Worm (Caenorhabditis elegans): ENCODE measurements around the gene R151.10.

Gene R151.10

DNA sequence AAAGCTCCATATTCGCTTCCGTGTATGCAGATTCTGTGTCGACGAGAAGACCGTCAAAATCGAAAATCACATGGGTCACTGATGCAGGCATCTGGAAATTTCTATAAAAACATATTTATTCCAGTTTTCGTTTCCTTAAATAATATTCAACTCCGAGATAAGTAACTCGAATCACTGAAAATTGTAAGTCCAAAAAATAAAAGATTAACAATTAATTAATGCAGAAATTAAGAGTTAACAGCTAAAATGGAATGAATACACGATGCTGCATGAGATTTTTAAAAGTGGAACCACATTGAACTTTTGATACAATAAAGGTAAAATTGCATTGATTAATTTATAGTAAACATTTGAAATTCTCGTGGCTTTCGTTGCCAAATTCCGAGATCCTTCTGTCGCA is at the start of gene R151.10:
R151.10 (minus strand) TSS at position 101 of the 400 bp plus-strand sequence.
- TF ChIP-seq elt-2 (tag; optimal IDR thresholded peaks at IDR 0.05) (no peak), pqm-1 (tag; optimal IDR thresholded peaks at IDR 0.05) (no peak), R02D3.7 (tag; optimal IDR thresholded peaks at IDR 0.05) (no peak), mml-1 (tag; optimal IDR thresholded peaks at IDR 0.05) (no peak), fos-1 (tag; optimal IDR thresholded peaks at IDR 0.05) (no peak), unc-39 (tag; optimal IDR thresholded peaks at IDR 0.05) (no peak), nfya-1 (tag; optimal IDR thresholded peaks at IDR 0.05; ENCODE audit: insufficient read depth) (no peak), hmg-11 (tag; optimal IDR thresholded peaks at IDR 0.05) (no peak), nhr-11 (tag; optimal IDR thresholded peaks at IDR 0.05) (no peak)

DNA sequence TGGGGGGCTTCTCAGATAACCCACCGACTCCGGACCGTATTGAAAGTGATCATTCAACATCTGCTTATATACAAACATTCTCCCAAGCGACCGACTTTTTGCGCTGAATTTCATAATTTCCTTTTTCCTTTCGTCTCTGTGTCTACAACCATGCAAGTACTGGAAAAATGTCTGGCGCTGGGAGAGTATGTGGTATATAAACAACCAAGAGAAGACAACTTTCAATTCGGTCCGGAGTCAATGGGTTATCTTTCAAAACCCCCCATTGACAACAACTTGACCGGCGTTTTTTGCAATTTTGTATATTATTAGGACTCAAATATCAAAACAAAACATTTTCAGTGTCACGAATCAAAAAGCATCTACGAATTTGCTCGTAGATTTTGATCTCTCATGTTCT is 47.8 kb upstream of the R151.10 start:
- TF ChIP-seq hmg-11 (tag; optimal IDR thresholded peaks at IDR 0.05): peak; percentile 49
- TF ChIP-seq nhr-25 (tag; optimal IDR thresholded peaks at IDR 0.05): no peak
- TF ChIP-seq ceh-82 (tag; optimal IDR thresholded peaks at IDR 0.05): no peak
- TF ChIP-seq pha-4 (tag; optimal IDR thresholded peaks at IDR 0.05): peak; percentile 82
- peak; percentile 75 for TF ChIP-seq lsy-12 (tag; optimal IDR thresholded peaks at IDR 0.05)
- no peak for TF ChIP-seq fos-1 (tag; optimal IDR thresholded peaks at IDR 0.05)
- TF ChIP-seq daf-12 (tag; optimal IDR thresholded peaks at IDR 0.05): no peak
- TF ChIP-seq nhr-43 (tag; optimal IDR thresholded peaks at IDR 0.05; ENCODE audit: poor library complexity, severe bottlenecking): peak; percentile 38
- peak; percentile 45 for TF ChIP-seq ceh-28 (tag; optimal IDR thresholded peaks at IDR 0.05)
- no peak for TF ChIP-seq nhr-12 (tag; optimal IDR thresholded peaks at IDR 0.05)
- TF ChIP-seq jun-1 (tag; optimal IDR thresholded peaks at IDR 0.05): peak; percentile 56
- TF ChIP-seq nfya-1 (tag; optimal IDR thresholded peaks at IDR 0.05; ENCODE audit: insufficient read depth): peak; percentile 44
- TF ChIP-seq aly-2 (tag; optimal IDR thresholded peaks at IDR 0.05): no peak
- TF ChIP-seq nhr-76 (tag; optimal IDR thresholded peaks at IDR 0.05): no peak
- TF ChIP-seq nhr-11 (tag; optimal IDR thresholded peaks at IDR 0.05): peak; percentile 39
- no peak for TF ChIP-seq elt-1 (tag; optimal IDR thresholded peaks at IDR 0.05)
- TF ChIP-seq ZK546.5 (tag; optimal IDR thresholded peaks at IDR 0.05): no peak
- TF ChIP-seq zag-1 (tag; optimal IDR thresholded peaks at IDR 0.05): no peak
- peak; percentile 45 for TF ChIP-seq elt-2 (tag; optimal IDR thresholded peaks at IDR 0.05)
- no peak for TF ChIP-seq eor-1 (tag; optimal IDR thresholded peaks at IDR 0.05)
- TF ChIP-seq nhr-77 (tag; optimal IDR thresholded peaks at IDR 0.05): peak; percentile 49
- TF ChIP-seq snpc-4 (tag; optimal IDR thresholded peaks at IDR 0.05): peak; percentile 99
- TF ChIP-seq fkh-2 (tag; optimal IDR thresholded peaks at IDR 0.05): no peak
- no peak for TF ChIP-seq unc-39 (tag; optimal IDR thresholded peaks at IDR 0.05)
- no peak for TF ChIP-seq ama-1 (optimal IDR thresholded peaks at IDR 0.05)
- TF ChIP-seq R02D3.7 (tag; optimal IDR thresholded peaks at IDR 0.05): peak; percentile 6
- no peak for TF ChIP-seq unc-62 (GFP tag; optimal IDR thresholded peaks at IDR 0.05)
- peak; percentile 45 for TF ChIP-seq nhr-23 (tag; optimal IDR thresholded peaks at IDR 0.05)
- no peak for TF ChIP-seq ceh-16 (tag; optimal IDR thresholded peaks at IDR 0.05)
- TF ChIP-seq lin-15B (tag; optimal IDR thresholded peaks at IDR 0.05): peak; percentile 18
- TF ChIP-seq pqm-1 (tag; optimal IDR thresholded peaks at IDR 0.05): no peak
- TF ChIP-seq egl-27 (tag; optimal IDR thresholded peaks at IDR 0.05): no peak
- TF ChIP-seq nhr-28 (tag; optimal IDR thresholded peaks at IDR 0.05): no peak

DNA sequence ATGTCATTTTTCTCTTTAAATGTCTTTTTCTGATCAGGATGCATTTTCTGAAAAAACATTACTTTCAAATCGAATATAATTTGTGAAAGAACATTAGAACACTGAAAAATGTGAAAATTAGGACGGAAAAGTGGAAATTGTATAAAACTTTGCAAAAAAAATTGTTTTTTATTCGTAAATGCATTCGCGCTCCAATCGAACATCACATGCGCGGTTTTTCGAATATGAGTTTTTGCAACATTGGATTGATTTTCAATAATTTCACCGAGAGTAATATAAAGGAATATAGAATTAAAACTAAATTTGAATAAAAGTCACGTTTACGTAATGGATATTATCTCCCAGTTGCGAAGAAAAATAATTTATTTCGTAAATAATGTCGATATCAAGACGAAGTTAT is 46.5 kb upstream of the R151.10 start, which contains the start of the genes spot-1 and B0361.11:
spot-1 (minus strand) TSS at position 47 of the 400 bp plus-strand sequence.
B0361.11 (plus strand) TSS at position 372 of the 400 bp plus-strand sequence.
- TF ChIP-seq nfya-1 (tag; optimal IDR thresholded peaks at IDR 0.05; ENCODE audit: insufficient read depth) (peak; percentile 64), egl-5 (tag; optimal IDR thresholded peaks at IDR 0.05) (peak; percentile 14), pqm-1 (tag; optimal IDR thresholded peaks at IDR 0.05) (no peak), skn-1 (tag; optimal IDR thresholded peaks at IDR 0.05) (peak; percentile 54), R02D3.7 (tag; optimal IDR thresholded peaks at IDR 0.05) (peak; percentile 50), hmg-11 (tag; optimal IDR thresholded peaks at IDR 0.05) (peak; percentile 63), egl-27 (tag; optimal IDR thresholded peaks at IDR 0.05) (no peak), snpc-4 (tag; optimal IDR thresholded peaks at IDR 0.05) (peak; percentile 60), nhr-25 (tag; optimal IDR thresholded peaks at IDR 0.05) (peak; percentile 13), nhr-43 (tag; optimal IDR thresholded peaks at IDR 0.05; ENCODE audit: poor library complexity, severe bottlenecking) (peak; percentile 35), pha-4 (tag; optimal IDR thresholded peaks at IDR 0.05) (peak; percentile 81), ceh-9 (tag; optimal IDR thresholded peaks at IDR 0.05) (no peak), nhr-23 (tag; optimal IDR thresholded peaks at IDR 0.05) (peak; percentile 79), lin-15B (tag; optimal IDR thresholded peaks at IDR 0.05) (peak; percentile 72), elt-2 (tag; optimal IDR thresholded peaks at IDR 0.05) (peak; percentile 15), ceh-28 (tag; optimal IDR thresholded peaks at IDR 0.05) (peak; percentile 19), nhr-67 (tag; optimal IDR thresholded peaks at IDR 0.05) (no peak)
